Worm (Caenorhabditis elegans) whole organism, mixed stage, embryonic: ENCODE data around the gene fbxa-211.

ENCODE experiments used
- mep-1 ChIP-seq: fragments of 150-350 bp; optimal IDR thresholded peaks from 2 replicates; lab custom pipeline; 2017; ENCODE audit warnings: missing biosample characterization, missing genetic modification reagents, missing genetic modification characterization, inconsistent platforms
- nhr-76 ChIP-seq: sonication (generic microtip); optimal IDR thresholded peaks from 2 replicates; lab custom pipeline; 2017; ENCODE audit warnings: missing biosample characterization, missing genetic modification characterization

ce11 chrV:18133177-18133576 is 5.9 kb downstream of the fbxa-211 start, which contains the start of gene Y37H2A.18:
- TF ChIP-seq mep-1 (tag; lab: Kevin White, UChicago) (no peak), nhr-76 (tag; lab: Kevin White, UChicago) (no peak)
